Worm (Caenorhabditis elegans): ENCODE data around the gene K06A4.7.

DNA sequence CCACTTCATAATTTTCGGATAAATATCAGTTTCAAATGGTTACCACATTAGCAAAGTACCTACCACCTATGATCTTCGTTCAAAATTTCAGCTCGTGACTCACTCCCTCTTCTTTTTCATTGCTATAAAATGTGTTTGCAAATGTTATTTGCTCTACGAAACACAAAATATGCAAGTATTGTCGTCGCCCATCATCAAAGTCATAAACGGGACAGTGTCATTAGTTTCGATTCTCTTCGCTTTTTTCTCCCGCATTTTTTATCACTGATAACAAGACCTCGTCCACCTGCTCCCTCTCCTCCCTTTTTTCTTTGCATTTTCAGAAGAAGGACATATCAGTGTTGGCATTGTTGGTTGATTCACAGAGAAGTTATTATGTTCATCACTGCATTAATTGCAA, 35.2 kb upstream of the K06A4.7 start, which contains the start of gene C50F4.1:
- TF ChIP-seq T20F7.1 (GFP tag; optimal IDR thresholded peaks at IDR 0.05) (no peak), nhr-11 (tag; optimal IDR thresholded peaks at IDR 0.05) (no peak), nhr-76 (tag; optimal IDR thresholded peaks at IDR 0.05) (no peak), nhr-28 (tag; optimal IDR thresholded peaks at IDR 0.05) (peak; percentile 82), lin-13 (GFP tag; optimal IDR thresholded peaks at IDR 0.05) (no peak), F10B5.3 (tag; optimal IDR thresholded peaks at IDR 0.05) (no peak), dve-1 (tag; optimal IDR thresholded peaks at IDR 0.05; ENCODE audit: insufficient read depth) (no peak), nhr-41 (GFP tag; IDR thresholded peaks at IDR 0.05) (no peak), lin-39 (tag; optimal IDR thresholded peaks at IDR 0.05) (no peak), ztf-11 (tag; optimal IDR thresholded peaks at IDR 0.05) (no peak), F37D6.2 (tag; optimal IDR thresholded peaks at IDR 0.05) (no peak), lsy-2 (tag; optimal IDR thresholded peaks at IDR 0.05) (no peak)

Data from whole organism, L4 larva.